Worm (Caenorhabditis elegans): ENCODE measurements around the gene dbn-1.

DNA sequence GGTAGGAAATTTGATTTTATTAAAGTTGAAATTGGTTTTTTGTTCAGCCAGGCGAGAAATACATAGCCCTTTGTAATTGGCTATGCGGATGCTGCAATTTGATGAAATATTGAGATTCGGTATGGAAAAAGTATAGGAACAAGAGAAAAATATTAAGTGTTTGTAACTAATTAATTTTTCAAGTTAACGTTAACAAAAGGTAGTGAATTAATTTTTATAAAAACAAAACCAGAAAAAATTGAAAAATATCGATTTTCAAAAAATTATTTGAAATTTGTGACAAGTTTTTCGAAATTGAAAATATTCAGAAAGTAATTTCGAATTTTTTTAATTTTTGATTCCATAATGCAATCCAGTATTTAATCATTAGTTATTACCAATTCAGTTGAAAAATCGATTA is 30.3 kb downstream of the dbn-1 start, which contains the start of gene W06F12.2:
- no peak for TF ChIP-seq ceh-36 (tag; optimal IDR thresholded peaks at IDR 0.05)
- no peak for TF ChIP-seq tbx-11 (GFP tag; IDR thresholded peaks at IDR 0.05)
- no peak for TF ChIP-seq B0310.2 (tag; optimal IDR thresholded peaks at IDR 0.05)
- TF ChIP-seq aly-1 (tag; optimal IDR thresholded peaks at IDR 0.05), result no peak
- TF ChIP-seq ama-1 (optimal IDR thresholded peaks at IDR 0.05), result no peak
- TF ChIP-seq scrt-1 (GFP tag; IDR thresholded peaks at IDR 0.05), result no peak
- no peak for TF ChIP-seq hnd-1 (tag; optimal IDR thresholded peaks at IDR 0.05)
- TF ChIP-seq tra-4 (tag; optimal IDR thresholded peaks at IDR 0.05), result no peak
- no peak for TF ChIP-seq tbx-37 (GFP tag; conservative IDR thresholded peaks at IDR 0.05)
- TF ChIP-seq ceh-13 (GFP tag; optimal IDR thresholded peaks at IDR 0.05), result no peak
- no peak for TF ChIP-seq flt-1 (GFP tag; IDR thresholded peaks at IDR 0.05)
- no peak for TF ChIP-seq ets-7 (tag; optimal IDR thresholded peaks at IDR 0.05)
- TF ChIP-seq F13C5.2 (tag; optimal IDR thresholded peaks at IDR 0.05), result no peak

Measured in whole organism, early embryonic.